Worm (Caenorhabditis elegans): ENCODE results near the gene pmp-2.

Gene pmp-2

DNA sequence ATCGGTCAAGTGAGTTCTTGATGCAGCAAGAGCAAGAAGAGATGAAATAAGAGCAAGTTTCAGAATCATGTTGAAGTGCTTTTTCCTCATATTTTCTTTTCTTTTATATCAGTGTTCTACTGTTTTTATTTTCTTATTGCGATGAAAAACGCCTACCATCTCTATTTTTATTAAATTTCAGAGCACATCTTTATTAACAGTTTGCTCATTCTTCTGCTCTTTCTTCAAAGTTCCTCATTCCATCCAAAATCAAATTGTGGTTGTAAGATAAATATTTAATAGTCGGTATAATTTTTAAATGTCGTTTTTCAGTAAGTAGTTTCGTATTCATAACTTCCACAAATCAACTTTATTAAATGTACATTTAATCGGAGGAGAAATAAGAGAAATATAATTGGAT lies 15.1 kb downstream of the pmp-2 start, which contains the start of gene C44B7.5:
Gene C44B7.5 (minus strand): TSS at position 101 of the 400 bp plus-strand sequence.
- TF ChIP-seq pha-4 (tag; optimal IDR thresholded peaks at IDR 0.05) (no peak), nhr-67 (tag; optimal IDR thresholded peaks at IDR 0.05) (no peak), nhr-28 (tag; optimal IDR thresholded peaks at IDR 0.05) (no peak), eor-1 (tag; optimal IDR thresholded peaks at IDR 0.05) (no peak), ceh-28 (tag; optimal IDR thresholded peaks at IDR 0.05) (no peak), snpc-4 (tag; optimal IDR thresholded peaks at IDR 0.05) (no peak), elt-1 (tag; optimal IDR thresholded peaks at IDR 0.05) (no peak), nhr-23 (tag; optimal IDR thresholded peaks at IDR 0.05) (no peak), ZK546.5 (tag; optimal IDR thresholded peaks at IDR 0.05) (no peak), unc-62 (GFP tag; optimal IDR thresholded peaks at IDR 0.05) (no peak), skn-1 (tag; optimal IDR thresholded peaks at IDR 0.05) (no peak), sea-2 (GFP tag; optimal IDR thresholded peaks at IDR 0.05) (no peak), ceh-16 (tag; optimal IDR thresholded peaks at IDR 0.05) (no peak), lin-39 (tag; optimal IDR thresholded peaks at IDR 0.05) (no peak), elt-2 (tag; optimal IDR thresholded peaks at IDR 0.05) (no peak), unc-39 (tag; optimal IDR thresholded peaks at IDR 0.05) (no peak), fos-1 (tag; optimal IDR thresholded peaks at IDR 0.05) (no peak), fkh-10 (GFP tag; optimal IDR thresholded peaks at IDR 0.05) (no peak), hmg-11 (tag; optimal IDR thresholded peaks at IDR 0.05) (no peak)

DNA sequence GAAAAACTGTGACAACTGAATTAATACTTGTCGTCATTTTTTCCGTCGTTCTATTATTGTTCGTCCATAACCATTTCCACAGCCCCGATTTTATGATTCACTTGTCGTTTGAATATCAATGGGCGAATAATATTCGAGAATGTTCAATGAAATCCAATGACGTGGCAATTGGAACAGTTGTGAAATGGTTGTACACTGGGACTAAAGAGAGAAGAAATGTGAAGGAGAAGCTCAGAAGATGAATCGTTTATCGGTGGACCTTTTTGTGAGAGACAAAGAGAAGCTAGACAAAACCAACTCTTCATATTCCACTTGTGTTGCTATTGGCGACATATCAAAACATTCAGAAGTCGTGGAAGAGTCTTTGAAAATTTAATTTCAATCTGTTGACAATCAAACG lies 16.8 kb downstream of the pmp-2 start, which contains the start of gene clhm-1:
Gene clhm-1 (minus strand): TSS at position 207 of the 400 bp plus-strand sequence.
- TF ChIP-seq nfya-1 (tag; optimal IDR thresholded peaks at IDR 0.05; ENCODE audit: insufficient read depth) (peak; percentile 17), pqm-1 (tag; optimal IDR thresholded peaks at IDR 0.05) (no peak), egl-27 (tag; optimal IDR thresholded peaks at IDR 0.05) (no peak), ztf-4 (tag; optimal IDR thresholded peaks at IDR 0.05) (no peak), snpc-4 (tag; optimal IDR thresholded peaks at IDR 0.05) (no peak), fkh-2 (tag; optimal IDR thresholded peaks at IDR 0.05) (no peak)

DNA sequence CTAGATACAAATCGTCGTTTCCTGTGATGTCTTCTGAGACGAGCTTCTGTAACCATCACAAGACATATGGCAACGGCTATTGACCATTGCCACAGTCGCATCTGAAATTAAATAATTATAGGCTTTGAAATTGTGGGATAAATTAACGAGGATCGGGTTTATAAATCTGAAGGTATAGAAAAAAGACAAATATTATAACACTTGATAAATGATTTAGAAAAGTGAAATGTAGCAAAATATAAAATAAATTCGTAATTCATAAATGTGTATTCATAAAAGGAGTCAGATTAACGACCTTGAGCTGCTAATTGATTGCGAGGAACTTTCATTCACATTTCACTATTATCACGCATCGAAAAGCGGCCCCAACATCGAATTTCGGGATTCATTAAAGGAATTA lies 24.0 kb downstream of the pmp-2 start, which contains the start of gene aff-1:
Gene aff-1 (minus strand): TSS at position 101 of the 400 bp plus-strand sequence.
- TF ChIP-seq hmg-11 (tag; optimal IDR thresholded peaks at IDR 0.05), result no peak
- no peak for TF ChIP-seq egl-27 (tag; optimal IDR thresholded peaks at IDR 0.05)
- no peak for TF ChIP-seq nhr-11 (tag; optimal IDR thresholded peaks at IDR 0.05)
- no peak for TF ChIP-seq elt-2 (tag; optimal IDR thresholded peaks at IDR 0.05)
- TF ChIP-seq nhr-77 (tag; optimal IDR thresholded peaks at IDR 0.05), result no peak
- TF ChIP-seq mml-1 (tag; optimal IDR thresholded peaks at IDR 0.05), result no peak
- TF ChIP-seq ceh-28 (tag; optimal IDR thresholded peaks at IDR 0.05), result no peak
- no peak for TF ChIP-seq ceh-9 (tag; optimal IDR thresholded peaks at IDR 0.05)

DNA sequence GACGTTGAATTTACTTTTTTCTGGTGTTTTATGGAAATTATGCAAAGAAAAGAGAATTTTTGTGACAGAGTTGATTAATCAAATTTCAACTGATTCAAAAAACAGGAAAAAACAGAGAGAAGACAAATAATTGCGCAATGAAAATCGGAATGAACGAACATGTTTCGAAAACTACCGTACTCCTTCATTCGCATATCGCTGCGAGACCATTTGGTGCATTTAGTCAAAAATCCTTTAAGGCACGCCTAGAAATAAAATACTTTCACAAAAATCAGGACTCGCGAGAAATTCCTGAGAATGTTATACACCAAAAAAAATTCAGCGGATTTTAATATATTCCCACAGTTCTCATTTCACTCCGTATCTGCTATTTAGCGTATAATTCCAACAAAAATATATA lies 27.6 kb downstream of the pmp-2 start:
- no peak for TF ChIP-seq daf-12 (tag; optimal IDR thresholded peaks at IDR 0.05)
- no peak for TF ChIP-seq jun-1 (tag; optimal IDR thresholded peaks at IDR 0.05)
- TF ChIP-seq ceh-16 (tag; optimal IDR thresholded peaks at IDR 0.05), result no peak
- TF ChIP-seq lin-39 (tag; optimal IDR thresholded peaks at IDR 0.05), result no peak
- TF ChIP-seq eor-1 (tag; optimal IDR thresholded peaks at IDR 0.05), result no peak
- TF ChIP-seq lsy-12 (tag; optimal IDR thresholded peaks at IDR 0.05), result no peak
- TF ChIP-seq ztf-11 (tag; optimal IDR thresholded peaks at IDR 0.05), result no peak
- no peak for TF ChIP-seq mml-1 (tag; optimal IDR thresholded peaks at IDR 0.05)
- no peak for TF ChIP-seq mdl-1 (tag; optimal IDR thresholded peaks at IDR 0.05)
- no peak for TF ChIP-seq unc-62 (GFP tag; optimal IDR thresholded peaks at IDR 0.05)

DNA sequence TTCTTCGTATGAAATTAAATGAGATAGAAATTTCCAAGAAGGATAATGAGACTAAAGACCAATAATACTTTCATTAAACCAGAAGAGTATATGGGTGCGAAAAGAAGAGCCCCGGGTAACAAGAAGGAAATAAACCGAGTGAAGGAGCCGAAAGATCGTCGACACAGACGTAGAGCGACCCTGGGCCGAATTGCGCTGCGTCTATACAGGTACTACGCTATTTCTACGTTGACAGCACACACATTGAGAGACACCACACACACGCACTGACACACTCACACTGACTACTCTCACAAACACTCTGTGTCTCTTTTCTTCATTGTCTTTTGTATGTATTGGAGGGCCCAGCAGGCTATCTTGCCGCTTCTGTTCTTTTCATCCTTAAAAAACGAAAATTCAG lies 28.8 kb downstream of the pmp-2 start:
- peak; percentile 43 for TF ChIP-seq nfya-1 (tag; optimal IDR thresholded peaks at IDR 0.05; ENCODE audit: insufficient read depth)
- no peak for TF ChIP-seq ceh-16 (tag; optimal IDR thresholded peaks at IDR 0.05)
- TF ChIP-seq egl-5 (tag; optimal IDR thresholded peaks at IDR 0.05), result peak; percentile 73
- peak; percentile 17 for TF ChIP-seq lin-39 (tag; optimal IDR thresholded peaks at IDR 0.05)
- TF ChIP-seq aly-2 (tag; optimal IDR thresholded peaks at IDR 0.05), result no peak
- TF ChIP-seq jun-1 (tag; optimal IDR thresholded peaks at IDR 0.05), result no peak
- TF ChIP-seq unc-62 (GFP tag; optimal IDR thresholded peaks at IDR 0.05), result peak; percentile 10
- TF ChIP-seq skn-1 (tag; optimal IDR thresholded peaks at IDR 0.05), result no peak
- no peak for TF ChIP-seq fkh-2 (tag; optimal IDR thresholded peaks at IDR 0.05)
- no peak for TF ChIP-seq nhr-76 (tag; optimal IDR thresholded peaks at IDR 0.05)
- TF ChIP-seq ZK546.5 (tag; optimal IDR thresholded peaks at IDR 0.05), result no peak
- no peak for TF ChIP-seq egl-27 (tag; optimal IDR thresholded peaks at IDR 0.05)
- TF ChIP-seq elt-1 (tag; optimal IDR thresholded peaks at IDR 0.05), result no peak
- TF ChIP-seq mml-1 (tag; optimal IDR thresholded peaks at IDR 0.05), result no peak
- no peak for TF ChIP-seq fos-1 (tag; optimal IDR thresholded peaks at IDR 0.05)
- TF ChIP-seq eor-1 (tag; optimal IDR thresholded peaks at IDR 0.05), result no peak
- TF ChIP-seq sea-2 (GFP tag; optimal IDR thresholded peaks at IDR 0.05), result no peak
- peak; percentile 66 for TF ChIP-seq pha-4 (tag; optimal IDR thresholded peaks at IDR 0.05)
- TF ChIP-seq daf-12 (tag; optimal IDR thresholded peaks at IDR 0.05), result no peak
- no peak for TF ChIP-seq elt-3 (tag; optimal IDR thresholded peaks at IDR 0.05)
- no peak for TF ChIP-seq ztf-11 (tag; optimal IDR thresholded peaks at IDR 0.05)
- TF ChIP-seq snpc-4 (tag; optimal IDR thresholded peaks at IDR 0.05), result peak; percentile 53
- TF ChIP-seq hmg-11 (tag; optimal IDR thresholded peaks at IDR 0.05), result peak; percentile 83
- no peak for TF ChIP-seq unc-39 (tag; optimal IDR thresholded peaks at IDR 0.05)
- TF ChIP-seq elt-2 (tag; optimal IDR thresholded peaks at IDR 0.05), result peak; percentile 32
- no peak for TF ChIP-seq lsy-12 (tag; optimal IDR thresholded peaks at IDR 0.05)
- TF ChIP-seq mdl-1 (tag; optimal IDR thresholded peaks at IDR 0.05), result no peak
- TF ChIP-seq lin-15B (tag; optimal IDR thresholded peaks at IDR 0.05), result peak; percentile 8
- TF ChIP-seq nhr-67 (tag; optimal IDR thresholded peaks at IDR 0.05), result no peak

Data from whole organism, L3 larva.